Fruit fly (Drosophila melanogaster): ENCODE results near the gene CG12379.
A peak's percentile ranks its signal among the peaks of the same experiment; 100 is the strongest.

Gene CG12379

dm6 chrX:15733192-15733892 lies 454 bp downstream of the CG12379 start:
- TF ChIP-seq CG4496 (GFP tag; IDR thresholded peaks at IDR 0.05) (peak; percentile 48; the same call in 2 of the 3 replicates), Pif1B (GFP tag; optimal IDR thresholded peaks at IDR 0.05) (no peak), D1 (tag; optimal IDR thresholded peaks at IDR 0.05) (no peak), CG9948 (tag; optimal IDR thresholded peaks at IDR 0.05) (no peak), Ets98B (GFP tag; IDR thresholded peaks at IDR 0.05) (peak; percentile 9; the same call in 1 of the 2 replicates), CG17806 (tag; optimal IDR thresholded peaks at IDR 0.05) (no peak), CG8159 (tag; optimal IDR thresholded peaks at IDR 0.05) (no peak), Snoo (tag; optimal IDR thresholded peaks at IDR 0.05) (no peak), CG14655 (GFP tag; optimal IDR thresholded peaks at IDR 0.05) (no peak), CG34367 (tag; optimal IDR thresholded peaks at IDR 0.05) (no peak), CG32121 (GFP tag; IDR thresholded peaks at IDR 0.05) (peak; percentile 21; the same call in 1 of the 2 replicates), Pif1A (GFP tag; optimal IDR thresholded peaks at IDR 0.05) (no peak), CG13204 (GFP tag; optimal IDR thresholded peaks at IDR 0.05) (no peak), gl (tag; optimal IDR thresholded peaks at IDR 0.05) (no peak), CG12605 (GFP tag; IDR thresholded peaks at IDR 0.05) (peak; percentile 52), CG15710 (tag; optimal IDR thresholded peaks at IDR 0.05) (no peak), rn (GFP tag; IDR thresholded peaks at IDR 0.05) (peak; percentile 25; the same call in 1 of the 2 replicates), CG10348 (GFP tag; IDR thresholded peaks at IDR 0.05) (no peak), CG8301 (tag; optimal IDR thresholded peaks at IDR 0.05) (no peak), fd96Ca (GFP tag; IDR thresholded peaks at IDR 0.05) (no peak)

dm6 chrX:15731968-15732367 lies 1.8 kb downstream of the CG12379 start, which contains the start of gene CG8191:
Gene CG8191, plus strand, starts transcription at chrX:15732178.
- TF ChIP-seq CG15710 (tag; optimal IDR thresholded peaks at IDR 0.05) (no peak), CG8159 (tag; optimal IDR thresholded peaks at IDR 0.05) (no peak), Snoo (tag; optimal IDR thresholded peaks at IDR 0.05) (no peak), CG4496 (GFP tag; IDR thresholded peaks at IDR 0.05) (no peak), CG9948 (tag; optimal IDR thresholded peaks at IDR 0.05) (no peak)

DNA sequence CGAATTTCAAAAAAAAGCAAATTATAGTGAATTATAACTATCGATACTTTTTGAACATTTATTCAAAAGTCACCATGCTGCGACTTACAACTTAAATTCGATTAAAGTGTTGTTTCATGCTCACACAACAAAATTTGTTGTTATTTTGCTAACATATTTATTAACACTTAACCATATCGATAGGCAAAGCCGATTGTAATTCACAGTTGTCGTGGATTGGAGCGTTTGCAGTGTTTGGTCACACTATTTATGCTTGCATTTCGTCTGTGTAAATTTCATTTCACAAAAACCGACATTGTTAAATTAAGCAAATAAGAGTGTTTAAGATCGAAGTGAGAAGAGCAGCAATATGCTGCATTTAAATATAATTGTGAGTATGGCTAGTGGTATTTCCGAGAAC lies 21.4 kb downstream of the CG12379 start, which contains the start of gene HUWE1:
TSS of gene HUWE1 (plus strand) at position 220 of the 400 bp plus-strand sequence.
- TF ChIP-seq CG15710 (tag; optimal IDR thresholded peaks at IDR 0.05) (peak; percentile 1), CG4496 (GFP tag; IDR thresholded peaks at IDR 0.05) (no peak)

dm6 chrX:15710751-15711179 lies 23.0 kb downstream of the CG12379 start:
- TF ChIP-seq CG13204 (GFP tag; optimal IDR thresholded peaks at IDR 0.05), result no peak
- TF ChIP-seq CG4496 (GFP tag; IDR thresholded peaks at IDR 0.05), result no peak
- TF ChIP-seq CG14655 (GFP tag; optimal IDR thresholded peaks at IDR 0.05), result no peak
- TF ChIP-seq CG9948 (tag; optimal IDR thresholded peaks at IDR 0.05), result no peak
- TF ChIP-seq Pif1B (GFP tag; optimal IDR thresholded peaks at IDR 0.05), result no peak
- TF ChIP-seq fd96Ca (GFP tag; IDR thresholded peaks at IDR 0.05), result no peak
- no peak for TF ChIP-seq D1 (tag; optimal IDR thresholded peaks at IDR 0.05)
- no peak for TF ChIP-seq CG12605 (GFP tag; IDR thresholded peaks at IDR 0.05)
- no peak for TF ChIP-seq CG15710 (tag; optimal IDR thresholded peaks at IDR 0.05)
- TF ChIP-seq CG8301 (tag; optimal IDR thresholded peaks at IDR 0.05), result no peak
- no peak for TF ChIP-seq CG32121 (GFP tag; IDR thresholded peaks at IDR 0.05)
- TF ChIP-seq rn (GFP tag; IDR thresholded peaks at IDR 0.05), result no peak
- TF ChIP-seq CG17806 (tag; optimal IDR thresholded peaks at IDR 0.05), result no peak
- no peak for TF ChIP-seq Snoo (tag; optimal IDR thresholded peaks at IDR 0.05)
- TF ChIP-seq gl (tag; optimal IDR thresholded peaks at IDR 0.05), result no peak
- no peak for TF ChIP-seq EcR (GFP tag; optimal IDR thresholded peaks at IDR 0.05)
- no peak for TF ChIP-seq CG8159 (tag; optimal IDR thresholded peaks at IDR 0.05)
- no peak for TF ChIP-seq Ets98B (GFP tag; IDR thresholded peaks at IDR 0.05)
- TF ChIP-seq CG34367 (tag; optimal IDR thresholded peaks at IDR 0.05), result no peak
- TF ChIP-seq Pif1A (GFP tag; optimal IDR thresholded peaks at IDR 0.05), result no peak

- TF ChIP-seq CG4496 (GFP tag; IDR thresholded peaks at IDR 0.05) (peak; percentile 27; the same call in 1 of the 3 replicates), CG12605 (GFP tag; IDR thresholded peaks at IDR 0.05) (no peak), Snoo (tag; optimal IDR thresholded peaks at IDR 0.05) (peak; percentile 21), gl (tag; optimal IDR thresholded peaks at IDR 0.05) (no peak), CG10348 (GFP tag; IDR thresholded peaks at IDR 0.05) (no peak), CG32121 (GFP tag; IDR thresholded peaks at IDR 0.05) (no peak)
Observed at dm6 chrX:15709984-15710750, 23.6 kb downstream of the CG12379 start, which contains the start of the genes CG9281 and CG15601. Gene CG9281, minus strand, starts transcription at chrX:15710539. Gene CG15601, plus strand, starts transcription at chrX:15710647.

DNA sequence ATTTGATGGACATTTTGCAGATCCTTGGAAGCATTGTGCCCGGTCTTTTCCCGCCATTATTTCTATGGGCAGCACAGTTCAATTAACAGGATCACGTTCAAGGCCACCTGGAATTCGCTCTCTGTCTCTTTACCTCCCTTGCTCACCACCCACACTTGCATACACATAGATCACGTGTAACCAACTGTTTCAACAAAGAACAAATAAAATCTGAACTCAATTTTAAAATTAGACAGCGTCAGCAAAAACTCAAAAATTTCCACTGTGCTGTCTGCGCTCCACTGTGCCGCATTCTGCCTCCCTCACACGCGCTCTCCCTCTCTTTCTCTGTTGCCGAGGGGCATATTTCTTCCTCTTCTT lies 24.2 kb downstream of the CG12379 start:
- TF ChIP-seq CG12605 (GFP tag; IDR thresholded peaks at IDR 0.05), result no peak
- TF ChIP-seq CG15710 (tag; optimal IDR thresholded peaks at IDR 0.05), result peak; percentile 0
- TF ChIP-seq Pif1B (GFP tag; optimal IDR thresholded peaks at IDR 0.05), result no peak
- peak; percentile 2 for TF ChIP-seq CG8159 (tag; optimal IDR thresholded peaks at IDR 0.05)
- TF ChIP-seq CG32121 (GFP tag; IDR thresholded peaks at IDR 0.05), result no peak
- TF ChIP-seq rn (GFP tag; IDR thresholded peaks at IDR 0.05), result no peak
- TF ChIP-seq CG34367 (tag; optimal IDR thresholded peaks at IDR 0.05), result no peak
- no peak for TF ChIP-seq Snoo (tag; optimal IDR thresholded peaks at IDR 0.05)
- TF ChIP-seq CG14655 (GFP tag; optimal IDR thresholded peaks at IDR 0.05), result no peak
- TF ChIP-seq CG10348 (GFP tag; IDR thresholded peaks at IDR 0.05), result no peak
- peak; percentile 31; the same call in 2 of the 3 replicates for TF ChIP-seq CG4496 (GFP tag; IDR thresholded peaks at IDR 0.05)
- TF ChIP-seq gl (tag; optimal IDR thresholded peaks at IDR 0.05), result no peak
- no peak for TF ChIP-seq CG17806 (tag; optimal IDR thresholded peaks at IDR 0.05)
- no peak; the same call in 1 of the 2 replicates for TF ChIP-seq Ets98B (GFP tag; IDR thresholded peaks at IDR 0.05)
- TF ChIP-seq CG13204 (GFP tag; optimal IDR thresholded peaks at IDR 0.05), result no peak
- TF ChIP-seq CG8301 (tag; optimal IDR thresholded peaks at IDR 0.05), result peak; percentile 8
- no peak for TF ChIP-seq D1 (tag; optimal IDR thresholded peaks at IDR 0.05)
- no peak for TF ChIP-seq Pif1A (GFP tag; optimal IDR thresholded peaks at IDR 0.05)
- TF ChIP-seq fd96Ca (GFP tag; IDR thresholded peaks at IDR 0.05), result no peak; the same call in 2 of the 3 replicates
- no peak for TF ChIP-seq CG9948 (tag; optimal IDR thresholded peaks at IDR 0.05)
- no peak for TF ChIP-seq EcR (GFP tag; optimal IDR thresholded peaks at IDR 0.05)
